Worm (Caenorhabditis elegans) whole organism, young adult: Measurements from ENCODE around the gene C12D5.3.

Experiments
- B0019.2 ChIP-seq: fragments of 200-800 bp; sonication (Bioruptor generic); conservative IDR thresholded peaks from 2 replicates; pipeline ENCODE4 v1.3.6; 2022; ENCODE audit warnings: missing genetic modification reagents, missing genetic modification characterization, missing compliant biosample characterization
- B0035.1 ChIP-seq: sonication (generic microtip); optimal IDR thresholded peaks from 2 replicates; lab custom pipeline; 2016; ENCODE audit warnings: missing genetic modification characterization, mild to moderate bottlenecking, missing compliant biosample characterization, missing genotype, missing genetic modification reagents
- B0336.3 ChIP-seq: fragments of 200-800 bp; sonication (Bioruptor generic); IDR thresholded peaks from 2 replicates; pipeline ENCODE4 v1.3.6; 2022; ENCODE audit warnings: missing genetic modification characterization, missing compliant biosample characterization
- F23B12.7 ChIP-seq: sonication (generic microtip); optimal IDR thresholded peaks from 2 replicates; lab custom pipeline; 2017; ENCODE audit warnings: missing genetic modification characterization, mild to moderate bottlenecking, missing compliant biosample characterization, antibody characterized with exemption, moderate library complexity; ENCODE audit not compliant: insufficient read depth
- F39B2.1 ChIP-seq: fragments of 200-800 bp; sonication (Bioruptor generic); IDR thresholded peaks from 2 replicates; pipeline ENCODE4 v1.3.6; 2022; ENCODE audit warnings: missing genetic modification reagents, missing genetic modification characterization, missing compliant biosample characterization
- F55B11.4 ChIP-seq: sonication (generic microtip); optimal IDR thresholded peaks from 2 replicates; lab custom pipeline; 2016; ENCODE audit warnings: missing compliant biosample characterization, missing genetic modification characterization, borderline replicate concordance; ENCODE audit not compliant: insufficient read depth
- K12H6.12 ChIP-seq: fragments of 200-800 bp; sonication (Bioruptor generic); optimal IDR thresholded peaks from 2 replicates; lab custom pipeline; 2018; ENCODE audit warnings: mild to moderate bottlenecking, missing genetic modification characterization, missing compliant biosample characterization
- T26A5.8 ChIP-seq: sonication (generic microtip); optimal IDR thresholded peaks from 2 replicates; lab custom pipeline; 2016; ENCODE audit warnings: missing genetic modification characterization, missing compliant biosample characterization
- Y67H2A.10 ChIP-seq: fragments of 200-800 bp; sonication (Bioruptor generic); conservative IDR thresholded peaks from 2 replicates; pipeline ENCODE4 v1.3.6; 2022; ENCODE audit warnings: missing genetic modification reagents, missing genetic modification characterization, missing compliant biosample characterization
- ZK185.1 ChIP-seq: sonication (generic microtip); optimal IDR thresholded peaks from 2 replicates; lab custom pipeline; 2016; ENCODE audit warnings: mild to moderate bottlenecking, missing genetic modification characterization, missing compliant biosample characterization; ENCODE audit not compliant: poor library complexity, severe bottlenecking
- akir-1 ChIP-seq: fragments of 200-800 bp; sonication (Bioruptor generic); optimal IDR thresholded peaks from 2 replicates; lab custom pipeline; 2018; ENCODE audit warnings: mild to moderate bottlenecking, missing genetic modification characterization, moderate library complexity, missing compliant biosample characterization
- aptf-3 ChIP-seq: fragments of 200-800 bp; sonication (Bioruptor generic); IDR thresholded peaks from 2 replicates; pipeline ENCODE4 v1.3.6; 2022; ENCODE audit warnings: missing genetic modification characterization, missing compliant biosample characterization
- attf-6 ChIP-seq: fragments of 200-800 bp; sonication (Bioruptor generic); IDR thresholded peaks from 2 replicates; pipeline ENCODE4 v1.3.6; 2022; ENCODE audit warnings: missing genetic modification reagents, missing genetic modification characterization, missing compliant biosample characterization
- ceh-40 ChIP-seq: fragments of 200-800 bp; sonication (Bioruptor generic); IDR thresholded peaks from 2 replicates; pipeline ENCODE4 v1.3.6; 2022; ENCODE audit warnings: missing genetic modification characterization, missing compliant biosample characterization
- die-1 ChIP-seq: sonication (generic microtip); optimal IDR thresholded peaks from 2 replicates; lab custom pipeline; 2016; ENCODE audit warnings: missing genotype, mild to moderate bottlenecking, missing genetic modification characterization, missing compliant biosample characterization
- dpl-1 ChIP-seq: fragments of 150-350 bp; optimal IDR thresholded peaks from 2 replicates; lab custom pipeline; 2014; ENCODE audit warnings: missing biosample characterization, missing genetic modification reagents, missing genetic modification characterization
- efl-1 ChIP-seq: fragments of 150-350 bp; optimal IDR thresholded peaks from 2 replicates; lab custom pipeline; 2014; ENCODE audit warnings: missing biosample characterization, missing genetic modification reagents, missing genetic modification characterization
- fkh-3 ChIP-seq: sonication (generic microtip); optimal IDR thresholded peaks from 2 replicates; lab custom pipeline; 2016; ENCODE audit warnings: mild to moderate bottlenecking, missing genetic modification characterization, missing compliant biosample characterization
- gei-17 ChIP-seq: fragments of 200-800 bp; sonication (Bioruptor generic); optimal IDR thresholded peaks from 2 replicates; lab custom pipeline; 2018; ENCODE audit warnings: mild to moderate bottlenecking, missing genetic modification characterization, missing compliant biosample characterization
- hlh-12 ChIP-seq: sonication (generic microtip); optimal IDR thresholded peaks from 2 replicates; lab custom pipeline; 2016; ENCODE audit warnings: missing genetic modification characterization, missing compliant biosample characterization
- hsf-1 ChIP-seq: fragments of 200-800 bp; sonication (Bioruptor generic); IDR thresholded peaks from 2 replicates; pipeline ENCODE4 v1.3.6; 2022; ENCODE audit warnings: missing genetic modification reagents, missing genetic modification characterization, missing compliant biosample characterization
- lin-26 ChIP-seq: fragments of 200-800 bp; sonication (Bioruptor generic); IDR thresholded peaks from 2 replicates; pipeline ENCODE4 v1.3.6; 2022; ENCODE audit warnings: missing genetic modification reagents, missing genetic modification characterization, missing compliant biosample characterization
- lin-40 ChIP-seq: sonication (generic microtip); optimal IDR thresholded peaks from 2 replicates; lab custom pipeline; 2016; ENCODE audit warnings: missing genetic modification characterization, mild to moderate bottlenecking, missing compliant biosample characterization, missing genotype, missing genetic modification reagents
- lsl-1 ChIP-seq: fragments of 200-800 bp; sonication (Bioruptor generic); optimal IDR thresholded peaks from 2 replicates; lab custom pipeline; 2018; ENCODE audit warnings: mild to moderate bottlenecking, missing genetic modification characterization, moderate library complexity, missing compliant biosample characterization
- lsy-27 ChIP-seq: sonication (generic microtip); optimal IDR thresholded peaks from 2 replicates; lab custom pipeline; 2017; ENCODE audit warnings: missing genetic modification characterization, mild to moderate bottlenecking, missing compliant biosample characterization, antibody characterized with exemption, missing genotype, borderline replicate concordance; ENCODE audit not compliant: insufficient read depth
- madf-10 ChIP-seq: sonication (generic microtip); optimal IDR thresholded peaks from 2 replicates; lab custom pipeline; 2016; ENCODE audit warnings: mild to moderate bottlenecking, missing genetic modification characterization, missing compliant biosample characterization
- madf-8 ChIP-seq: fragments of 200-800 bp; sonication (Bioruptor generic); conservative IDR thresholded peaks from 2 replicates; pipeline ENCODE4 v1.3.6; 2022; ENCODE audit warnings: missing genetic modification reagents, missing genetic modification characterization, missing compliant biosample characterization
- mcd-1 ChIP-seq: fragments of 200-800 bp; sonication (Bioruptor generic); IDR thresholded peaks from 2 replicates; pipeline ENCODE4 v1.3.6; 2022; ENCODE audit warnings: missing genetic modification reagents, missing genetic modification characterization, missing compliant biosample characterization
- nfya-1 ChIP-seq: sonication (generic microtip); optimal IDR thresholded peaks from 2 replicates; lab custom pipeline; 2017; ENCODE audit warnings: antibody characterized with exemption, missing compliant biosample characterization, missing genetic modification characterization, borderline replicate concordance; ENCODE audit not compliant: insufficient read depth
- nfyb-1 ChIP-seq: fragments of 200-800 bp; sonication (Bioruptor generic); IDR thresholded peaks from 2 replicates; pipeline ENCODE4 v1.3.6; 2022; ENCODE audit warnings: missing genetic modification reagents, missing genetic modification characterization, missing compliant biosample characterization
- nhr-179 ChIP-seq: sonication (generic microtip); optimal IDR thresholded peaks from 2 replicates; lab custom pipeline; 2016; ENCODE audit warnings: mild to moderate bottlenecking, missing genetic modification characterization, missing compliant biosample characterization
- nhr-27 ChIP-seq: fragments of 200-800 bp; sonication (Bioruptor generic); optimal IDR thresholded peaks from 2 replicates; lab custom pipeline; 2018; ENCODE audit warnings: mild to moderate bottlenecking, missing genetic modification characterization, moderate library complexity, missing compliant biosample characterization
- pha-4 ChIP-seq: fragments of 150-350 bp; sonication (generic microtip); optimal IDR thresholded peaks from 2 replicates; lab custom pipeline; 2014; ENCODE audit warnings: missing biosample characterization, missing genetic modification reagents, missing genetic modification characterization
- snpc-3.4 ChIP-seq: sonication (generic microtip); optimal IDR thresholded peaks from 2 replicates; lab custom pipeline; 2017; ENCODE audit warnings: missing genetic modification characterization, mild to moderate bottlenecking, missing compliant biosample characterization, antibody characterized with exemption, moderate library complexity, missing genotype, missing genetic modification reagents
- sptf-2 ChIP-seq: fragments of 200-800 bp; sonication (Bioruptor generic); optimal IDR thresholded peaks from 2 replicates; lab custom pipeline; 2018; ENCODE audit warnings: mild to moderate bottlenecking, missing genetic modification characterization, missing compliant biosample characterization
- tbx-9 ChIP-seq: sonication (generic microtip); optimal IDR thresholded peaks from 2 replicates; lab custom pipeline; 2016; ENCODE audit warnings: borderline replicate concordance, missing genetic modification characterization, inconsistent platforms, missing compliant biosample characterization
- ztf-22 ChIP-seq: fragments of 200-800 bp; sonication (Bioruptor generic); optimal IDR thresholded peaks from 2 replicates; lab custom pipeline; 2018; ENCODE audit warnings: mild to moderate bottlenecking, missing genetic modification characterization, moderate library complexity, missing compliant biosample characterization
- ztf-25 ChIP-seq: fragments of 200-800 bp; sonication (Bioruptor generic); IDR thresholded peaks from 2 replicates; pipeline ENCODE4 v1.3.6; 2022; ENCODE audit warnings: missing genetic modification reagents, missing genetic modification characterization, missing compliant biosample characterization
- ztf-3 ChIP-seq: fragments of 200-800 bp; sonication (Bioruptor generic); optimal IDR thresholded peaks from 2 replicates; lab custom pipeline; 2018; ENCODE audit warnings: mild to moderate bottlenecking, missing genetic modification characterization, missing compliant biosample characterization

The C12D5.3 gene

ce11 chrV:7637801-7638200 is 38.2 kb upstream of the C12D5.3 start, which contains the start of gene clec-45:
Gene clec-45, plus strand, starts transcription at chrV:7638101.
- TF ChIP-seq gei-17 (no peak), akir-1 (no peak), sptf-2 (GFP tag; lab: Kevin White, UChicago) (no peak), nfya-1 (no peak), T26A5.8 (tag; lab: Kevin White, UChicago) (no peak)

ce11 chrV:7639356-7639755 is 36.6 kb upstream of the C12D5.3 start:
- TF ChIP-seq aptf-3 (GFP tag; lab: Robert Waterston, UW): no peak

ce11 chrV:7639787-7640186 is 36.2 kb upstream of the C12D5.3 start, which contains the start of gene F07C4.10:
Gene F07C4.10, minus strand, starts transcription at chrV:7639887.
- no peak for TF ChIP-seq nhr-179
- TF ChIP-seq ztf-3: no peak
- no peak for TF ChIP-seq lin-40 (tag; lab: Kevin White, UChicago)
- TF ChIP-seq tbx-9 (tag; lab: Kevin White, UChicago): no peak
- no peak for TF ChIP-seq nfyb-1 (GFP tag; lab: Robert Waterston, UW)
- no peak for TF ChIP-seq ceh-40
- no peak for TF ChIP-seq lsl-1
- no peak for TF ChIP-seq fkh-3
- TF ChIP-seq ZK185.1: no peak
- TF ChIP-seq, all 124 proteins: peak for 0

ce11 chrV:7641718-7642117 is 34.3 kb upstream of the C12D5.3 start:
- no peak for TF ChIP-seq die-1 (tag; lab: Kevin White, UChicago)
- TF ChIP-seq pha-4 (tag; lab: Kevin White, UChicago): no peak
- no peak for TF ChIP-seq F55B11.4 (tag; lab: Kevin White, UChicago)
- no peak for TF ChIP-seq B0035.1
- TF ChIP-seq F39B2.1: no peak
- TF ChIP-seq ztf-22 (GFP tag; lab: Kevin White, UChicago): no peak
- TF ChIP-seq lsy-27 (tag; lab: Kevin White, UChicago): no peak
- TF ChIP-seq hsf-1 (GFP tag; lab: Robert Waterston, UW): no peak
- TF ChIP-seq F23B12.7: no peak
- no peak for TF ChIP-seq efl-1 (GFP tag; lab: Kevin White, UChicago)
- no peak for TF ChIP-seq dpl-1 (GFP tag; lab: Kevin White, UChicago)
- TF ChIP-seq ztf-25: no peak
- TF ChIP-seq Y67H2A.10: no peak
- TF ChIP-seq snpc-3.4 (tag; lab: Kevin White, UChicago): no peak
- TF ChIP-seq nhr-179: no peak
- no peak for TF ChIP-seq K12H6.12 (tag; lab: Kevin White, UChicago)
- no peak for TF ChIP-seq hlh-12

ce11 chrV:7643416-7643815 is 32.6 kb upstream of the C12D5.3 start, which contains the start of gene F07C4.11:
Gene F07C4.11, minus strand, starts transcription at chrV:7643516.
- TF ChIP-seq madf-8 (GFP tag; lab: Robert Waterston, UW): no peak
- no peak for TF ChIP-seq madf-10
- TF ChIP-seq B0336.3 (GFP tag; lab: Robert Waterston, UW): no peak
- TF ChIP-seq lin-40 (tag; lab: Kevin White, UChicago): no peak
- TF ChIP-seq mcd-1 (GFP tag; lab: Robert Waterston, UW): no peak
- no peak for TF ChIP-seq lin-26 (GFP tag; lab: Robert Waterston, UW)
- TF ChIP-seq nhr-27: no peak
- TF ChIP-seq B0019.2 (GFP tag; lab: Robert Waterston, UW): no peak
- no peak for TF ChIP-seq pha-4 (tag; lab: Kevin White, UChicago)
- TF ChIP-seq F23B12.7: no peak
- no peak for TF ChIP-seq attf-6
